Fruit fly (Drosophila melanogaster): ENCODE data around the gene CG18599.

Gene CG18599

DNA sequence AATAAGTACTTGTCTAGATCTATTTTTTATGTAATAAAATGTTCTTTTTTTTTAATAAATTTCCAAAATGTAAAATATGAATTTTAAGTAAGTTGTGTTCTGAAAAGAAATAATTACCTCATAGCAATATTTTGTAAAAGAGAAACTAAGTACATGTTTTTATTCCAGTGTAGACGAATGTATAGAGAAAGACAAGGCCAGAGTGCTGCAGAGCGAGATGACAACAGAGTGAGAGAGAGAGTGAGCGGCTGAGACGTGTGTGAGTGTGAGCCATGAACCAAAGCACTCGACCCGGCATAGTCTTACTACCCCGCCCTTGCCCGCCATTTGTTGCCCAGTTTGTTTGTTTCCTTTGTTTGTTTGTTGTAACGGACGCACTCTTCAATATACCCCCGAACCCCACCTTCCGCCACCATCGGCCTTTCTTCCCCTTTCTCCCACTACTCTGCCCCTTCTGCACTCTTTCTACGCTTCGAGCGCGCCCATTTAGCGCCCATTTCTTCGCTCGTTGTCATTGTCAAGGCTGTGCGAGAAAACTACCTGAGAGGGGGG, 43.9 kb downstream of the CG18599 start (continued):
- TF ChIP-seq CG31441 (GFP tag; IDR thresholded peaks at IDR 0.05) (peak; percentile 83), Hmx (GFP tag; optimal IDR thresholded peaks at IDR 0.05) (no peak), MESR4 (GFP tag; optimal IDR thresholded peaks at IDR 0.05) (no peak), Dek (tag; optimal IDR thresholded peaks at IDR 0.05) (peak; percentile 27), NK7.1 (GFP tag; optimal IDR thresholded peaks at IDR 0.05) (no peak), CG2202 (tag; optimal IDR thresholded peaks at IDR 0.05) (peak; percentile 76), Dll (GFP tag; IDR thresholded peaks at IDR 0.05; ENCODE audit: partially characterized antibody) (no peak), Sox100B (GFP tag; optimal IDR thresholded peaks at IDR 0.05) (peak; percentile 76), CG18619 (GFP tag; optimal IDR thresholded peaks at IDR 0.05) (peak; percentile 54), stwl (tag; optimal IDR thresholded peaks at IDR 0.05) (no peak), NC2β (GFP tag; optimal IDR thresholded peaks at IDR 0.05) (peak; percentile 59), jigr1 (GFP tag; IDR thresholded peaks at IDR 0.05) (no peak), ATbp (GFP tag; optimal IDR thresholded peaks at IDR 0.05) (peak; percentile 91), eve (GFP tag; optimal IDR thresholded peaks at IDR 0.05) (no peak), CG11695 (GFP tag; IDR thresholded peaks at IDR 0.05) (peak; percentile 44; the same call in 1 of the 3 replicates), ro (GFP tag; IDR thresholded peaks at IDR 0.05) (no peak), lilli (GFP tag; optimal IDR thresholded peaks at IDR 0.05) (no peak), h (optimal IDR thresholded peaks at IDR 0.05) (no peak), CG8478 (optimal IDR thresholded peaks at IDR 0.05) (no peak), dm (GFP tag; optimal IDR thresholded peaks at IDR 0.05) (no peak), CG2889 (GFP tag; IDR thresholded peaks at IDR 0.05) (no peak), Vsx1 (GFP tag; optimal IDR thresholded peaks at IDR 0.05) (peak; percentile 2), Hey (tag; optimal IDR thresholded peaks at IDR 0.05) (peak; percentile 45), sc (optimal IDR thresholded peaks at IDR 0.05) (no peak), sc (GFP tag; optimal IDR thresholded peaks at IDR 0.05) (peak; percentile 32), CoRest (tag; optimal IDR thresholded peaks at IDR 0.05) (peak; percentile 85), dmrt99B (tag; optimal IDR thresholded peaks at IDR 0.05) (peak; percentile 64), br (optimal IDR thresholded peaks at IDR 0.05) (no peak), schlank (tag; optimal IDR thresholded peaks at IDR 0.05) (peak; percentile 40), BEAF-32 (GFP tag; optimal IDR thresholded peaks at IDR 0.05) (no peak), pnt (GFP tag; optimal IDR thresholded peaks at IDR 0.05) (peak; percentile 36), zen2 (GFP tag; IDR thresholded peaks at IDR 0.05; ENCODE audit: partially characterized antibody) (no peak), CG2120 (GFP tag; optimal IDR thresholded peaks at IDR 0.05) (peak; percentile 11), CG4360 (GFP tag; IDR thresholded peaks at IDR 0.05) (peak; percentile 82), sens (GFP tag) (peak; percentile 83), Fer3 (tag; optimal IDR thresholded peaks at IDR 0.05) (no peak), ttk (GFP tag; IDR thresholded peaks at IDR 0.05) (peak; percentile 83), Hand (GFP tag; optimal IDR thresholded peaks at IDR 0.05) (peak; percentile 4), CG14667 (GFP tag; IDR thresholded peaks at IDR 0.05) (no peak), CG9215 (GFP tag; IDR thresholded peaks at IDR 0.05) (peak; percentile 32; the same call in 1 of the 2 replicates), seq (GFP tag; IDR thresholded peaks at IDR 0.05) (peak; percentile 64; the same call in 1 of the 2 replicates), HLH54F (GFP tag; optimal IDR thresholded peaks at IDR 0.05) (no peak), mam (GFP tag; optimal IDR thresholded peaks at IDR 0.05) (no peak), Sin3A (optimal IDR thresholded peaks at IDR 0.05) (no peak), CG8924 (tag; optimal IDR thresholded peaks at IDR 0.05) (peak; percentile 73), CHES-1-like (GFP tag; optimal IDR thresholded peaks at IDR 0.05) (peak; percentile 2), Mad (GFP tag; optimal IDR thresholded peaks at IDR 0.05) (no peak), CG2875 (GFP tag; optimal IDR thresholded peaks at IDR 0.05) (peak; percentile 79), Ssrp (tag; optimal IDR thresholded peaks at IDR 0.05) (peak; percentile 52), ems (GFP tag; optimal IDR thresholded peaks at IDR 0.05) (no peak), CG31365 (tag; optimal IDR thresholded peaks at IDR 0.05) (peak; percentile 56), CG32532 (GFP tag; IDR thresholded peaks at IDR 0.05) (peak; percentile 50; the same call in 1 of the 2 replicates), maf-S (GFP tag; optimal IDR thresholded peaks at IDR 0.05) (peak; percentile 12)

Measured in whole organism, embryonic.